Fruit fly (Drosophila melanogaster) whole organism, embryonic: ENCODE results near the gene CG16978.

Source experiments
- Bgb ChIP-seq: fragments of 200-800 bp; sonication (Bioruptor generic); IDR thresholded peaks from 2 replicates; pipeline ENCODE4 v1.3.6; 2022; ENCODE audit warnings: missing biosample characterization, missing genetic modification characterization; ENCODE audit not compliant: partially characterized antibody
- CG10321 ChIP-seq: fragments of 200-800 bp; sonication (Bioruptor generic); IDR thresholded peaks from 2 replicates; pipeline ENCODE4 v1.3.6; 2022; ENCODE audit warnings: missing biosample characterization, missing genetic modification characterization
- CG10565 ChIP-seq: fragments of 200-800 bp; sonication (Bioruptor generic); optimal IDR thresholded peaks from 3 replicates; lab custom pipeline; 2016; ENCODE audit warnings: missing biosample characterization, mild to moderate bottlenecking, missing genetic modification characterization
- CG11398 ChIP-seq: fragments of 200-800 bp; sonication (Bioruptor generic); optimal IDR thresholded peaks from 2 replicates; lab custom pipeline; 2016; ENCODE audit warnings: missing biosample characterization, missing genetic modification characterization
- CG12071 ChIP-seq: fragments of 200-800 bp; sonication (Bioruptor generic); optimal IDR thresholded peaks from 3 replicates; lab custom pipeline; 2018; ENCODE audit warnings: missing biosample characterization, mild to moderate bottlenecking, missing genetic modification characterization
- CG12942 ChIP-seq: fragments of 200-800 bp; sonication (Bioruptor generic); optimal IDR thresholded peaks from 3 replicates; lab custom pipeline; 2016; ENCODE audit warnings: missing biosample characterization, missing genetic modification characterization
- CG15073 ChIP-seq: fragments of 200-800 bp; sonication (Bioruptor generic); optimal IDR thresholded peaks from 2 replicates; lab custom pipeline; 2016; ENCODE audit warnings: missing biosample characterization, missing genetic modification characterization
- CG15514 ChIP-seq: fragments of 200-800 bp; sonication (Bioruptor generic); optimal IDR thresholded peaks from 3 replicates; lab custom pipeline; 2017; ENCODE audit warnings: missing biosample characterization, missing genetic modification characterization, mild to moderate bottlenecking, moderate library complexity, missing genetic modification reagents
- CG17912 ChIP-seq: fragments of 200-800 bp; sonication (Bioruptor generic); optimal IDR thresholded peaks from 2 replicates; lab custom pipeline; 2018; ENCODE audit warnings: missing biosample characterization, mild to moderate bottlenecking, missing genetic modification characterization
- CG18011 ChIP-seq: fragments of 200-800 bp; sonication (Bioruptor generic); optimal IDR thresholded peaks from 2 replicates; lab custom pipeline; 2017; ENCODE audit warnings: missing biosample characterization, missing genetic modification characterization, mild to moderate bottlenecking, moderate library complexity, missing genotype
- CG18764 ChIP-seq: fragments of 200-800 bp; sonication (Bioruptor generic); optimal IDR thresholded peaks from 3 replicates; lab custom pipeline; 2016; ENCODE audit warnings: missing biosample characterization, missing genetic modification characterization
- CG2129 ChIP-seq: fragments of 200-800 bp; sonication (Bioruptor generic); IDR thresholded peaks from 2 replicates; pipeline ENCODE4 v1.3.6; 2022; ENCODE audit warnings: missing biosample characterization, missing genetic modification characterization; ENCODE audit not compliant: partially characterized antibody
- CG2199 ChIP-seq: fragments of 200-800 bp; sonication (Bioruptor generic); IDR thresholded peaks from 3 replicates; pipeline ENCODE4 v1.3.6; 2022; ENCODE audit warnings: missing biosample characterization, missing genetic modification characterization
- CG31388 ChIP-seq: fragments of 200-800 bp; sonication (Bioruptor generic); optimal IDR thresholded peaks from 2 replicates; lab custom pipeline; 2016; ENCODE audit warnings: missing biosample characterization, missing genetic modification characterization
- CG34224 ChIP-seq: fragments of 200-800 bp; sonication (Bioruptor generic); IDR thresholded peaks from 3 replicates; pipeline ENCODE4 v1.3.6; 2022; ENCODE audit warnings: missing biosample characterization, missing genetic modification characterization; ENCODE audit not compliant: partially characterized antibody
- CG34376 ChIP-seq: fragments of 200-800 bp; sonication (Bioruptor generic); optimal IDR thresholded peaks from 2 replicates; lab custom pipeline; 2018; ENCODE audit warnings: missing biosample characterization, mild to moderate bottlenecking, missing genetic modification characterization
- CG4282 ChIP-seq: fragments of 200-800 bp; sonication (Bioruptor generic); optimal IDR thresholded peaks from 2 replicates; lab custom pipeline; 2016; ENCODE audit warnings: missing biosample characterization, missing genetic modification characterization
- CG4404 ChIP-seq: fragments of 200-800 bp; sonication (Bioruptor generic); IDR thresholded peaks from 2 replicates; pipeline ENCODE4 v1.3.6; 2022; ENCODE audit warnings: missing biosample characterization, missing genetic modification characterization
- CG4617 ChIP-seq: fragments of 200-800 bp; sonication (Bioruptor generic); optimal IDR thresholded peaks from 3 replicates; lab custom pipeline; 2016; ENCODE audit warnings: missing biosample characterization, missing genetic modification characterization, borderline replicate concordance
- CG7745 ChIP-seq: fragments of 200-800 bp; sonication (Bioruptor generic); optimal IDR thresholded peaks from 2 replicates; lab custom pipeline; 2018; ENCODE audit warnings: missing biosample characterization, mild to moderate bottlenecking, missing genetic modification characterization, moderate library complexity
- CG7839 ChIP-seq: fragments of 200-800 bp; sonication (Bioruptor generic); optimal IDR thresholded peaks from 3 replicates; lab custom pipeline; 2018; ENCODE audit warnings: missing biosample characterization, mild to moderate bottlenecking, missing genetic modification characterization, moderate library complexity
- CG9817 ChIP-seq: fragments of 200-800 bp; sonication (Bioruptor generic); optimal IDR thresholded peaks from 2 replicates; lab custom pipeline; 2018; ENCODE audit warnings: missing biosample characterization, mild to moderate bottlenecking, missing genetic modification characterization, moderate library complexity
- Chrac-16 ChIP-seq: fragments of 200-800 bp; sonication (Bioruptor generic); optimal IDR thresholded peaks from 3 replicates; lab custom pipeline; 2016; ENCODE audit warnings: missing biosample characterization, missing genetic modification characterization
- Nf-YB ChIP-seq: fragments of 200-800 bp; sonication (Bioruptor generic); optimal IDR thresholded peaks from 3 replicates; lab custom pipeline; 2019; ENCODE audit warnings: missing biosample characterization, mild to moderate bottlenecking, missing genetic modification characterization, moderate library complexity
- PHDP ChIP-seq: fragments of 200-800 bp; sonication (Bioruptor generic); optimal IDR thresholded peaks from 3 replicates; lab custom pipeline; 2018; ENCODE audit warnings: missing biosample characterization, mild to moderate bottlenecking, missing genetic modification characterization, moderate library complexity
- Sox102F ChIP-seq: fragments of 200-800 bp; sonication (Bioruptor generic); optimal IDR thresholded peaks from 2 replicates; lab custom pipeline; 2018; ENCODE audit warnings: missing biosample characterization, mild to moderate bottlenecking, missing genetic modification characterization, moderate library complexity
- Trl ChIP-seq, 3 experiments: fragments of >200 bp in 2 of 3; fragments of 200-800 bp in 1 of 3; sonication (Bioruptor generic) in 1 of 3; optimal IDR thresholded peaks; 2 replicates in 1 of 3; 3 replicates in 2 of 3; lab custom pipeline; 2016 to 2017; ENCODE audit warnings: missing biosample characterization in 1 of 3, missing genetic modification characterization in 1 of 3
- Vsx1 ChIP-seq: fragments of 200-800 bp; sonication (Bioruptor generic); optimal IDR thresholded peaks from 2 replicates; lab custom pipeline; 2017; ENCODE audit warnings: missing biosample characterization, mild to moderate bottlenecking, missing genetic modification characterization, missing genetic modification reagents
- Xbp1 ChIP-seq: fragments of 200-800 bp; sonication (Bioruptor generic); optimal IDR thresholded peaks from 3 replicates; lab custom pipeline; 2016; ENCODE audit warnings: missing biosample characterization, mild to moderate bottlenecking, missing genetic modification characterization
- abd-A ChIP-seq: fragments of 200-800 bp; sonication (Bioruptor generic); optimal IDR thresholded peaks from 3 replicates; lab custom pipeline; 2019; ENCODE audit warnings: missing biosample characterization, mild to moderate bottlenecking, missing genetic modification characterization, moderate library complexity
- al ChIP-seq: fragments of 200-800 bp; sonication (Bioruptor generic); IDR thresholded peaks from 2 replicates; pipeline ENCODE4 v1.3.6; 2022; ENCODE audit warnings: missing biosample characterization, missing genetic modification characterization
- br ChIP-seq: fragments of >200 bp; optimal IDR thresholded peaks from 2 replicates; lab custom pipeline; 2017
- chn ChIP-seq: fragments of 200-800 bp; sonication (Bioruptor generic); optimal IDR thresholded peaks from 2 replicates; lab custom pipeline; 2016; ENCODE audit warnings: missing biosample characterization, missing genetic modification characterization
- crp ChIP-seq, 2 experiments: fragments of 200-800 bp; sonication (Bioruptor generic); optimal IDR thresholded peaks; 2 replicates in 1 of 2; 3 replicates in 1 of 2; lab custom pipeline; 2017; ENCODE audit warnings: missing biosample characterization in 2 of 2, missing genetic modification characterization in 2 of 2, mild to moderate bottlenecking in 1 of 2, moderate library complexity in 1 of 2
- fd64A ChIP-seq: fragments of 200-800 bp; sonication (Bioruptor generic); optimal IDR thresholded peaks from 3 replicates; lab custom pipeline; 2018; ENCODE audit warnings: missing biosample characterization, mild to moderate bottlenecking, missing genetic modification characterization
- gfzf ChIP-seq: fragments of 200-800 bp; sonication (Bioruptor generic); optimal IDR thresholded peaks from 2 replicates; lab custom pipeline; 2016; ENCODE audit warnings: missing biosample characterization, mild to moderate bottlenecking, missing genetic modification characterization, moderate library complexity
- jing ChIP-seq: fragments of 200-800 bp; sonication (Bioruptor generic); optimal IDR thresholded peaks from 2 replicates; lab custom pipeline; 2018; ENCODE audit warnings: missing biosample characterization, mild to moderate bottlenecking, missing genetic modification characterization
- lab ChIP-seq: fragments of 200-800 bp; sonication (Bioruptor generic); optimal IDR thresholded peaks from 3 replicates; lab custom pipeline; 2017; ENCODE audit warnings: missing biosample characterization, missing genetic modification characterization, mild to moderate bottlenecking, moderate library complexity, missing genetic modification reagents
- mirr ChIP-seq: fragments of 200-800 bp; sonication (Bioruptor generic); optimal IDR thresholded peaks from 3 replicates; lab custom pipeline; 2018; ENCODE audit warnings: missing biosample characterization, mild to moderate bottlenecking, missing genetic modification characterization
- nau ChIP-seq: fragments of 200-800 bp; sonication (Bioruptor generic); optimal IDR thresholded peaks from 3 replicates; lab custom pipeline; 2017; ENCODE audit warnings: missing biosample characterization, mild to moderate bottlenecking, missing genetic modification characterization, missing genetic modification reagents
- pan ChIP-seq, 4 experiments: fragments of >200 bp in 3 of 4; fragments of 200-800 bp in 1 of 4; sonication (Bioruptor generic) in 1 of 4; optimal IDR thresholded peaks in 3 of 4; IDR thresholded peaks in 1 of 4; 2 replicates each; pipeline versions ENCODE4 v1.3.6 to Lab custom; 2017 to 2022; ENCODE audit warnings: missing biosample characterization in 2 of 4, missing genetic modification characterization in 2 of 4, mixed read lengths in 1 of 4
- peb ChIP-seq: fragments of 200-800 bp; sonication (Bioruptor generic); IDR thresholded peaks from 2 replicates; pipeline ENCODE4 v1.3.6; 2022; ENCODE audit warnings: missing biosample characterization, missing genetic modification characterization
- sisA ChIP-seq: fragments of 200-800 bp; sonication (Bioruptor generic); IDR thresholded peaks from 2 replicates; pipeline ENCODE4 v1.3.6; 2022; ENCODE audit warnings: missing biosample characterization, missing genetic modification characterization
- so ChIP-seq: fragments of 200-800 bp; sonication (Bioruptor generic); IDR thresholded peaks from 3 replicates; pipeline ENCODE4 v1.3.6; 2022; ENCODE audit warnings: missing biosample characterization, missing genetic modification characterization
- sr ChIP-seq: fragments of 200-800 bp; sonication (Bioruptor generic); IDR thresholded peaks from 3 replicates; pipeline ENCODE4 v1.3.6; 2022; ENCODE audit warnings: missing biosample characterization, missing genetic modification characterization
- tap ChIP-seq: fragments of 200-800 bp; optimal IDR thresholded peaks from 3 replicates; lab custom pipeline; 2019; ENCODE audit warnings: missing biosample characterization, mild to moderate bottlenecking, missing genetic modification characterization, moderate library complexity
- zen2 ChIP-seq: fragments of 200-800 bp; sonication (Bioruptor generic); IDR thresholded peaks from 3 replicates; pipeline ENCODE4 v1.3.6; 2022; ENCODE audit warnings: missing biosample characterization, missing genetic modification characterization; ENCODE audit not compliant: partially characterized antibody

Gene CG16978

DNA sequence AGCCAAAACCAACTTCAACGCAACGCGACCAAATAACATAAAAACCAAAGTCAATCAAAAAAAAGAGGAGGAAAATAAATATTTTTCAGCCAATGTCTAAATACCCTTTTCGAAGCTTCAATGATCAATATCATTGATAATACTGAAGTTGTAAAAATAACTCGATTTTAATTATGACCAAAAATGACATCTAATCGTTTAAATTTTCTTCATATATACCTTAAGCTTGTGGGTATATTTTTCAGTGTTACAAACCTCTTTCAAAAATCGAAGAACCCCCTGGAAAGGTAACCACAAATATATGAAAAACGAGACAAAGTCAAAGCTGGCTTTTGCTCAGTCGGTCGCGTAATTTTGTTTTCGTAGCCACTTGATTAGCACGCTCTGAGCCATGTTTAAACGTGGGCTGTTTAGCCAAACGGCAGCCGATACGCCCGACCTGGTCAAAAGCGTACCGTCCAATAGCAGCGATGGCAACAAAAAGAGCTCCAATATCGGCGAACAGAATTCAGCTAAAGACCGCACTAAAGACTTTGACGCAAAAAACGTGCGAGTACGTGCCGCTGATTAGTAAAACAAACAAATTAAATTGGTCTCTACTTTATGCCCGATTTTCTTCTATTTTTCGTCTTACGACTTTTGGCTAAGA is 1.7 kb upstream of the CG16978 start (continued):
- peak; percentile 79 for TF ChIP-seq CG9817
- TF ChIP-seq br (lab: Kevin White, UChicago) = no peak
- peak; percentile 10 for TF ChIP-seq CG18011 (GFP tag; lab: Kevin White, UChicago)
- peak; percentile 88 for TF ChIP-seq al (GFP tag; lab: Robert Waterston, UW)
- peak; percentile 77; the same call in 2 of the 3 replicates for TF ChIP-seq so
- peak; percentile 68 for TF ChIP-seq CG15514 (GFP tag; lab: Kevin White, UChicago)
- TF ChIP-seq lab = peak; percentile 90
- TF ChIP-seq CG7839 = peak; percentile 90
- TF ChIP-seq Xbp1 = peak; percentile 76
- no peak for TF ChIP-seq CG17912 (GFP tag; lab: Kevin White, UChicago)
- no peak for TF ChIP-seq zen2
- TF ChIP-seq gfzf (GFP tag; lab: Kevin White, UChicago) = no peak
- peak; percentile 81 for TF ChIP-seq PHDP (tag; lab: Kevin White, UChicago)
- no peak for TF ChIP-seq Bgb (GFP tag; lab: Robert Waterston, UW)
- TF ChIP-seq Trl (optimal IDR thresholded peaks at IDR 0.05; lab: Kevin White, UChicago) = no peak
- peak; percentile 74 for TF ChIP-seq Trl (GFP tag; optimal IDR thresholded peaks at IDR 0.05; lab: Kevin White, UChicago)
- peak; percentile 48; the same call in 1 of the 2 replicates for TF ChIP-seq sisA
- TF ChIP-seq Vsx1 (GFP tag; lab: Kevin White, UChicago) = no peak
- TF ChIP-seq CG7745 (tag; lab: Kevin White, UChicago) = no peak
- peak; percentile 14 for TF ChIP-seq CG4282 (GFP tag; lab: Kevin White, UChicago)
- TF ChIP-seq crp (GFP tag; optimal IDR thresholded peaks at IDR 0.05; lab: Kevin White, UChicago) = no peak
- TF ChIP-seq abd-A (tag; lab: Kevin White, UChicago) = peak; percentile 76
- TF ChIP-seq CG18764 (GFP tag; lab: Kevin White, UChicago) = peak; percentile 64
- no peak for TF ChIP-seq CG2199 (GFP tag; lab: Robert Waterston, UW)
- no peak for TF ChIP-seq CG10565 (GFP tag; lab: Kevin White, UChicago)
- peak; percentile 37 for TF ChIP-seq Chrac-16 (GFP tag; lab: Kevin White, UChicago)
- TF ChIP-seq Sox102F (GFP tag; lab: Kevin White, UChicago) = peak; percentile 74
- TF ChIP-seq Nf-YB (GFP tag; lab: Kevin White, UChicago) = peak; percentile 35
- TF ChIP-seq mirr (GFP tag; lab: Kevin White, UChicago) = peak; percentile 4
- TF ChIP-seq CG4617 (GFP tag; lab: Kevin White, UChicago) = no peak
- no peak for TF ChIP-seq CG31388 (GFP tag; lab: Kevin White, UChicago)
- no peak for TF ChIP-seq peb (GFP tag; lab: Robert Waterston, UW)
- no peak for TF ChIP-seq CG34224 (GFP tag; lab: Robert Waterston, UW)
- peak; percentile 48 for TF ChIP-seq nau (GFP tag; lab: Kevin White, UChicago)
- peak; percentile 45 for TF ChIP-seq chn (GFP tag; lab: Kevin White, UChicago)
- TF ChIP-seq sr (GFP tag; lab: Robert Waterston, UW) = no peak
- peak; percentile 18 for TF ChIP-seq CG11398 (GFP tag; lab: Kevin White, UChicago)
- TF ChIP-seq pan (optimal IDR thresholded peaks at IDR 0.05; lab: Kevin White, UChicago) = no peak
- TF ChIP-seq pan (GFP tag; optimal IDR thresholded peaks at IDR 0.05 in 1 of 2, IDR thresholded peaks at IDR 0.05 in 1 of 2) = peak in 1 of 2 experiments; percentile 84
- TF ChIP-seq CG12942 (GFP tag; lab: Kevin White, UChicago) = peak; percentile 58
- 0 out of 2 replicates have a peak, but pooled peaks have one; percentile 14 for TF ChIP-seq CG10321 (GFP tag; lab: Robert Waterston, UW)
- TF ChIP-seq jing (GFP tag; lab: Kevin White, UChicago) = no peak
- peak; percentile 57 for TF ChIP-seq CG34376
- TF ChIP-seq tap (tag; lab: Kevin White, UChicago) = peak; percentile 70
- peak; percentile 44; the same call in 1 of the 2 replicates for TF ChIP-seq CG4404 (GFP tag; lab: Robert Waterston, UW)
- no peak for TF ChIP-seq CG15073
- TF ChIP-seq CG2129 (GFP tag; lab: Robert Waterston, UW) = no peak
- no peak for TF ChIP-seq fd64A
- peak; percentile 69 for TF ChIP-seq CG12071 (GFP tag; lab: Kevin White, UChicago)
